Worm (Caenorhabditis elegans) whole organism, young adult: ENCODE data around the gene inx-5.

Experiments
- B0019.2 ChIP-seq: fragments of 200-800 bp; sonication (Bioruptor generic); conservative IDR thresholded peaks from 2 replicates; pipeline ENCODE4 v1.3.6; 2022; ENCODE audit warnings: missing genetic modification reagents, missing genetic modification characterization, missing compliant biosample characterization
- ama-1 ChIP-seq, 3 experiments: fragments of 150-350 bp in 1 of 3; sonication (generic microtip) in 2 of 3; optimal IDR thresholded peaks; 2 replicates each; lab custom pipeline; 2014 to 2018; ENCODE audit warnings: missing biosample characterization in 2 of 3, missing genetic modification characterization in 2 of 3, missing genetic modification reagents in 2 of 3
- madf-3 ChIP-seq: fragments of 200-800 bp; sonication (Bioruptor generic); IDR thresholded peaks from 2 replicates; pipeline ENCODE4 v1.3.6; 2022; ENCODE audit warnings: missing genetic modification reagents, missing genetic modification characterization, missing compliant biosample characterization
- pha-4 ChIP-seq: fragments of 150-350 bp; sonication (generic microtip); optimal IDR thresholded peaks from 2 replicates; lab custom pipeline; 2014; ENCODE audit warnings: missing biosample characterization, missing genetic modification reagents, missing genetic modification characterization
- rcor-1 ChIP-seq: fragments of 200-800 bp; sonication (Bioruptor generic); IDR thresholded peaks from 2 replicates; pipeline ENCODE4 v1.3.6; 2022; ENCODE audit warnings: missing genetic modification reagents, missing genetic modification characterization, missing compliant biosample characterization
- sea-2 ChIP-seq: fragments of 200-800 bp; sonication (Bioruptor generic); IDR thresholded peaks from 2 replicates; pipeline ENCODE4 v1.3.6; 2022; ENCODE audit warnings: missing genetic modification characterization, missing compliant biosample characterization
- snpc-1.3 ChIP-seq: sonication (generic microtip); optimal IDR thresholded peaks from 2 replicates; lab custom pipeline; 2017; ENCODE audit warnings: missing genetic modification characterization, mild to moderate bottlenecking, missing compliant biosample characterization, antibody characterized with exemption, moderate library complexity, missing genotype, missing genetic modification reagents; ENCODE audit not compliant: insufficient read depth
- snpc-4 ChIP-seq, 5 experiments: fragments of 150-350 bp in 1 of 5; sonication (generic microtip) in 4 of 5; optimal IDR thresholded peaks; 2 replicates each; lab custom pipeline; 2014 to 2018; ENCODE audit warnings: missing genetic modification characterization in 5 of 5, missing biosample characterization in 3 of 5, antibody characterized with exemption in 2 of 5, mild to moderate bottlenecking in 2 of 5, missing compliant biosample characterization in 2 of 5, missing genotype in 2 of 5, moderate library complexity in 2 of 5, missing genetic modification reagents in 1 of 5
- somi-1 ChIP-seq: fragments of 200-800 bp; sonication (Bioruptor generic); optimal IDR thresholded peaks from 2 replicates; lab custom pipeline; 2018; ENCODE audit warnings: mild to moderate bottlenecking, missing genetic modification characterization, missing compliant biosample characterization
- tbx-9 ChIP-seq: sonication (generic microtip); optimal IDR thresholded peaks from 2 replicates; lab custom pipeline; 2016; ENCODE audit warnings: borderline replicate concordance, missing genetic modification characterization, inconsistent platforms, missing compliant biosample characterization
- unc-62 ChIP-seq: fragments of 150-350 bp; optimal IDR thresholded peaks from 2 replicates; lab custom pipeline; 2014; ENCODE audit warnings: missing biosample characterization, missing genetic modification reagents, missing genetic modification characterization

- no peak for TF ChIP-seq pha-4 (tag; lab: Kevin White, UChicago)
- TF ChIP-seq snpc-4 (GFP tag; optimal IDR thresholded peaks at IDR 0.05; lab: Kevin White, UChicago) = no peak
- TF ChIP-seq snpc-4 (tag; optimal IDR thresholded peaks at IDR 0.05; lab: Kevin White, UChicago) = no peak
- TF ChIP-seq unc-62 (GFP tag; lab: Kevin White, UChicago) = no peak
- no peak for TF ChIP-seq tbx-9
- TF ChIP-seq B0019.2 = no peak
- no peak for TF ChIP-seq madf-3
- TF ChIP-seq ama-1 (optimal IDR thresholded peaks at IDR 0.05; lab: Kevin White, UChicago) = no peak
- TF ChIP-seq ama-1 (GFP tag; optimal IDR thresholded peaks at IDR 0.05; lab: Kevin White, UChicago) = no peak
- no peak for TF ChIP-seq snpc-1.3 (tag; lab: Kevin White, UChicago)
- no peak for TF ChIP-seq sea-2 (GFP tag; lab: Robert Waterston, UW)
- no peak for TF ChIP-seq somi-1 (GFP tag; lab: Kevin White, UChicago)
- no peak for TF ChIP-seq rcor-1
Observed at ce11 chrX:8346248-8346647, 44.0 kb upstream of the inx-5 start, which contains the start of gene drd-5.
